Worm (Caenorhabditis elegans): ENCODE data around the gene pwp-1.

Gene pwp-1

ce11 chrIV:13231393-13231792 lies 5.0 kb downstream of the pwp-1 start:
- TF ChIP-seq F57C9.4 (tag; optimal IDR thresholded peaks at IDR 0.05) (no peak), die-1 (tag; optimal IDR thresholded peaks at IDR 0.05) (no peak), ztf-6 (GFP tag; IDR thresholded peaks at IDR 0.05) (no peak), attf-3 (GFP tag; conservative IDR thresholded peaks at IDR 0.05) (no peak), egl-18 (GFP tag; IDR thresholded peaks at IDR 0.05) (no peak), F22D6.2 (tag; optimal IDR thresholded peaks at IDR 0.05) (no peak), lir-1 (GFP tag; conservative IDR thresholded peaks at IDR 0.05) (no peak), unc-62 (GFP tag; optimal IDR thresholded peaks at IDR 0.05) (no peak), unc-130 (GFP tag; optimal IDR thresholded peaks at IDR 0.05) (no peak), lin-40 (tag; optimal IDR thresholded peaks at IDR 0.05) (no peak), nhr-120 (GFP tag; IDR thresholded peaks at IDR 0.05) (no peak), hsf-1 (GFP tag; IDR thresholded peaks at IDR 0.05) (no peak), C06A6.2 (GFP tag; conservative IDR thresholded peaks at IDR 0.05) (no peak), sptf-2 (GFP tag; optimal IDR thresholded peaks at IDR 0.05) (no peak)

- TF ChIP-seq sea-2 (GFP tag; IDR thresholded peaks at IDR 0.05) (no peak), athp-1 (tag; optimal IDR thresholded peaks at IDR 0.05) (no peak), snpc-1.3 (tag; optimal IDR thresholded peaks at IDR 0.05; ENCODE audit: insufficient read depth) (no peak), cebp-2 (GFP tag; IDR thresholded peaks at IDR 0.05) (no peak)
These were observed 14.7 kb downstream of the pwp-1 start, which contains the start of gene C48D1.5 for ce11 chrIV:13221657-13222056. Gene C48D1.5 (plus strand): TSS chrIV:13221957.

- TF ChIP-seq mes-4 (tag; optimal IDR thresholded peaks at IDR 0.05) (no peak), fkh-3 (tag; optimal IDR thresholded peaks at IDR 0.05) (no peak), Y79H2A.3 (GFP tag; conservative IDR thresholded peaks at IDR 0.05) (no peak), ZK185.1 (tag; optimal IDR thresholded peaks at IDR 0.05; ENCODE audit: poor library complexity, severe bottlenecking) (no peak), ceh-58 (GFP tag; IDR thresholded peaks at IDR 0.05) (no peak), snpc-1.3 (tag; optimal IDR thresholded peaks at IDR 0.05; ENCODE audit: insufficient read depth) (no peak), tbp1 (GFP tag; optimal IDR thresholded peaks at IDR 0.05) (no peak), B0336.3 (GFP tag; IDR thresholded peaks at IDR 0.05) (no peak), egl-18 (GFP tag; IDR thresholded peaks at IDR 0.05) (no peak), ztf-28 (GFP tag; IDR thresholded peaks at IDR 0.05) (no peak), hmg-20 (GFP tag; IDR thresholded peaks at IDR 0.05) (no peak), madf-6 (GFP tag; IDR thresholded peaks at IDR 0.05) (no peak), lsy-27 (tag; optimal IDR thresholded peaks at IDR 0.05; ENCODE audit: borderline replicate concordance, insufficient read depth) (no peak), Y53F4B.3 (GFP tag; IDR thresholded peaks at IDR 0.05) (no peak), lin-40 (tag; optimal IDR thresholded peaks at IDR 0.05) (no peak), hrde-1 (tag; optimal IDR thresholded peaks at IDR 0.05; ENCODE audit: borderline replicate concordance) (no peak), tbx-9 (tag; optimal IDR thresholded peaks at IDR 0.05; ENCODE audit: borderline replicate concordance) (no peak)
These were observed 15.8 kb downstream of the pwp-1 start for ce11 chrIV:13220594-13220993.

- TF ChIP-seq bed-1 (GFP tag; IDR thresholded peaks at IDR 0.05): no peak
These were observed 21.9 kb downstream of the pwp-1 start, which contains the start of gene cho-1 for ce11 chrIV:13214466-13214865. Gene cho-1 (minus strand): TSS chrIV:13214566.

ce11 chrIV:13209566-13209965 lies 26.8 kb downstream of the pwp-1 start, which contains the start of gene C48D1.9:
Gene C48D1.9 (minus strand): TSS chrIV:13209666.
- no peak for TF ChIP-seq hmg-1.2 (GFP tag; IDR thresholded peaks at IDR 0.05)
- TF ChIP-seq mxl-1 (tag; optimal IDR thresholded peaks at IDR 0.05): no peak
- no peak for TF ChIP-seq Y67H2A.10 (GFP tag; conservative IDR thresholded peaks at IDR 0.05)
- TF ChIP-seq him-1 (tag; optimal IDR thresholded peaks at IDR 0.05): no peak
- TF ChIP-seq ztf-26 (tag; optimal IDR thresholded peaks at IDR 0.05): no peak

All from whole organism, young adult.